Fruit fly (Drosophila melanogaster) whole organism, embryonic: ENCODE results near the gene CG13962.

Experiments used
- Asciz ChIP-seq: fragments of 200-800 bp; sonication (Bioruptor generic); optimal IDR thresholded peaks from 2 replicates; lab custom pipeline; 2017; ENCODE audit warnings: missing biosample characterization, mild to moderate bottlenecking, missing genetic modification characterization, missing genetic modification reagents
- C15 ChIP-seq: fragments of 200-800 bp; sonication (Bioruptor generic); IDR thresholded peaks from 3 replicates; pipeline ENCODE4 v1.3.6; 2022; ENCODE audit warnings: missing biosample characterization, missing genetic modification characterization
- CG11247 ChIP-seq: fragments of 200-800 bp; sonication (Bioruptor generic); IDR thresholded peaks from 2 replicates; pipeline ENCODE4 v1.3.6; 2022; ENCODE audit warnings: missing biosample characterization, missing genetic modification characterization
- CG11560 ChIP-seq: fragments of 200-800 bp; sonication (Bioruptor generic); IDR thresholded peaks from 3 replicates; pipeline ENCODE4 v1.3.6; 2022; ENCODE audit warnings: missing biosample characterization, missing genetic modification characterization
- CG12299 ChIP-seq: fragments of 200-800 bp; sonication (Bioruptor generic); optimal IDR thresholded peaks from 2 replicates; lab custom pipeline; 2018; ENCODE audit warnings: missing biosample characterization, mild to moderate bottlenecking, missing genetic modification characterization
- CG13287 ChIP-seq: fragments of 200-800 bp; sonication (Bioruptor generic); IDR thresholded peaks from 2 replicates; pipeline ENCODE4 v1.3.6; 2022; ENCODE audit warnings: missing biosample characterization, missing genetic modification characterization; ENCODE audit not compliant: partially characterized antibody
- CG13424 ChIP-seq: fragments of 200-800 bp; sonication (Bioruptor generic); optimal IDR thresholded peaks from 2 replicates; lab custom pipeline; 2019; ENCODE audit warnings: missing biosample characterization, mild to moderate bottlenecking, missing genetic modification characterization, moderate library complexity
- CG14965 ChIP-seq: fragments of 200-800 bp; sonication (Bioruptor generic); optimal IDR thresholded peaks from 2 replicates; lab custom pipeline; 2016; ENCODE audit warnings: missing biosample characterization, missing genetic modification characterization, borderline replicate concordance
- CG15696 ChIP-seq: fragments of 200-800 bp; sonication (Bioruptor generic); optimal IDR thresholded peaks from 2 replicates; lab custom pipeline; 2019; ENCODE audit warnings: missing biosample characterization, mild to moderate bottlenecking, missing genetic modification characterization, moderate library complexity
- CG17802 ChIP-seq: fragments of 200-800 bp; sonication (Bioruptor generic); optimal IDR thresholded peaks from 2 replicates; lab custom pipeline; 2018; ENCODE audit warnings: missing biosample characterization, mild to moderate bottlenecking, missing genetic modification characterization, moderate library complexity
- CG32772 ChIP-seq: fragments of 200-800 bp; sonication (Bioruptor generic); IDR thresholded peaks from 2 replicates; pipeline ENCODE4 v1.3.6; 2022; ENCODE audit warnings: missing biosample characterization, missing genetic modification characterization
- CG34224 ChIP-seq: fragments of 200-800 bp; sonication (Bioruptor generic); IDR thresholded peaks from 3 replicates; pipeline ENCODE4 v1.3.6; 2022; ENCODE audit warnings: missing biosample characterization, missing genetic modification characterization; ENCODE audit not compliant: partially characterized antibody
- CG4282 ChIP-seq: fragments of 200-800 bp; sonication (Bioruptor generic); optimal IDR thresholded peaks from 2 replicates; lab custom pipeline; 2016; ENCODE audit warnings: missing biosample characterization, missing genetic modification characterization
- CG6254 ChIP-seq: fragments of 200-800 bp; sonication (Bioruptor generic); optimal IDR thresholded peaks from 3 replicates; lab custom pipeline; 2017; ENCODE audit warnings: mild to moderate bottlenecking, missing biosample characterization, missing genetic modification reagents, missing genetic modification characterization
- CG7786 ChIP-seq: fragments of 200-800 bp; sonication (Bioruptor generic); optimal IDR thresholded peaks from 2 replicates; lab custom pipeline; 2016; ENCODE audit warnings: missing biosample characterization, missing genetic modification characterization
- CG8765 ChIP-seq: fragments of 200-800 bp; sonication (Bioruptor generic); IDR thresholded peaks from 2 replicates; pipeline ENCODE4 v1.3.6; 2022; ENCODE audit warnings: missing biosample characterization, missing genetic modification characterization
- CG9817 ChIP-seq: fragments of 200-800 bp; sonication (Bioruptor generic); optimal IDR thresholded peaks from 2 replicates; lab custom pipeline; 2018; ENCODE audit warnings: missing biosample characterization, mild to moderate bottlenecking, missing genetic modification characterization, moderate library complexity
- CoRest ChIP-seq: fragments of 200-800 bp; sonication (Bioruptor generic); optimal IDR thresholded peaks from 3 replicates; lab custom pipeline; 2018; ENCODE audit warnings: missing biosample characterization, mild to moderate bottlenecking, missing genetic modification characterization, moderate library complexity
- Drgx ChIP-seq: fragments of 200-800 bp; sonication (Bioruptor generic); IDR thresholded peaks from 2 replicates; pipeline ENCODE4 v1.3.6; 2022; ENCODE audit warnings: missing biosample characterization, missing genetic modification characterization
- GATAe ChIP-seq: fragments of 200-800 bp; sonication (Bioruptor generic); conservative IDR thresholded peaks from 2 replicates; pipeline ENCODE4 v1.3.6; 2022; ENCODE audit warnings: missing biosample characterization, missing genetic modification characterization
- HLH4C ChIP-seq: fragments of 200-800 bp; sonication (Bioruptor generic); IDR thresholded peaks from 3 replicates; pipeline ENCODE4 v1.3.6; 2022; ENCODE audit warnings: missing biosample characterization, missing genetic modification characterization; ENCODE audit not compliant: partially characterized antibody
- Hmr ChIP-seq: fragments of 200-800 bp; sonication (Bioruptor generic); optimal IDR thresholded peaks from 3 replicates; lab custom pipeline; 2017; ENCODE audit warnings: mild to moderate bottlenecking, missing biosample characterization, missing genetic modification reagents, missing genetic modification characterization
- MBD-R2 ChIP-seq: fragments of 200-800 bp; sonication (Bioruptor generic); IDR thresholded peaks from 2 replicates; pipeline ENCODE4 v1.3.6; 2022; ENCODE audit warnings: missing biosample characterization, missing genetic modification characterization
- NFAT ChIP-seq: fragments of 200-800 bp; sonication (Bioruptor generic); IDR thresholded peaks from 2 replicates; pipeline ENCODE4 v1.3.6; 2022; ENCODE audit warnings: missing biosample characterization, missing genetic modification characterization
- Rx ChIP-seq: fragments of 200-800 bp; sonication (Bioruptor generic); IDR thresholded peaks from 2 replicates; pipeline ENCODE4 v1.3.6; 2022; ENCODE audit warnings: missing biosample characterization, missing genetic modification characterization
- Scr ChIP-seq: fragments of 200-800 bp; sonication (Bioruptor generic); IDR thresholded peaks from 2 replicates; pipeline ENCODE4 v1.3.6; 2022; ENCODE audit warnings: missing biosample characterization, missing genetic modification characterization; ENCODE audit not compliant: partially characterized antibody
- Sry-δ ChIP-seq: fragments of 200-800 bp; sonication (Bioruptor generic); optimal IDR thresholded peaks from 2 replicates; lab custom pipeline; 2016; ENCODE audit warnings: missing biosample characterization, missing genetic modification characterization
- br ChIP-seq: fragments of >200 bp; optimal IDR thresholded peaks from 2 replicates; lab custom pipeline; 2017
- cwo ChIP-seq: fragments of 200-800 bp; sonication (Bioruptor generic); optimal IDR thresholded peaks from 3 replicates; lab custom pipeline; 2017; ENCODE audit warnings: missing biosample characterization, missing genetic modification characterization, mild to moderate bottlenecking, moderate library complexity, missing genetic modification reagents
- dysf ChIP-seq: fragments of 200-800 bp; sonication (Bioruptor generic); IDR thresholded peaks from 3 replicates; pipeline ENCODE4 v1.3.6; 2022; ENCODE audit warnings: missing biosample characterization, missing genetic modification characterization
- emc ChIP-seq: fragments of 200-800 bp; sonication (Bioruptor generic); optimal IDR thresholded peaks from 2 replicates; lab custom pipeline; 2016; ENCODE audit warnings: missing biosample characterization, missing genetic modification characterization
- eyg ChIP-seq: fragments of 200-800 bp; sonication (Bioruptor generic); optimal IDR thresholded peaks from 3 replicates; lab custom pipeline; 2016; ENCODE audit warnings: missing biosample characterization, missing genetic modification characterization
- gfzf ChIP-seq: fragments of 200-800 bp; sonication (Bioruptor generic); optimal IDR thresholded peaks from 2 replicates; lab custom pipeline; 2016; ENCODE audit warnings: missing biosample characterization, mild to moderate bottlenecking, missing genetic modification characterization, moderate library complexity
- her ChIP-seq: fragments of 200-800 bp; sonication (Bioruptor generic); optimal IDR thresholded peaks from 2 replicates; lab custom pipeline; 2016; ENCODE audit warnings: missing biosample characterization, missing genetic modification characterization
- ind ChIP-seq: fragments of 200-800 bp; sonication (Bioruptor generic); optimal IDR thresholded peaks from 3 replicates; lab custom pipeline; 2016; ENCODE audit warnings: missing biosample characterization, missing genetic modification characterization
- insv ChIP-seq, 2 experiments: fragments of 200-800 bp; sonication (Bioruptor generic); optimal IDR thresholded peaks; 3 replicates each; lab custom pipeline; 2016 to 2018; ENCODE audit warnings: missing biosample characterization in 2 of 2, missing genetic modification characterization in 2 of 2
- inv ChIP-seq: fragments of 200-800 bp; sonication (Bioruptor generic); IDR thresholded peaks from 2 replicates; pipeline ENCODE4 v1.3.6; 2022; ENCODE audit warnings: missing biosample characterization, missing genetic modification characterization; ENCODE audit not compliant: partially characterized antibody
- jumu ChIP-seq: fragments of 200-800 bp; sonication (Bioruptor generic); optimal IDR thresholded peaks from 3 replicates; lab custom pipeline; 2016; ENCODE audit warnings: missing biosample characterization, missing genetic modification characterization
- ken ChIP-seq: fragments of 200-800 bp; sonication (Bioruptor generic); IDR thresholded peaks from 3 replicates; pipeline ENCODE4 v1.3.6; 2022; ENCODE audit warnings: missing biosample characterization, missing genetic modification characterization
- knrl ChIP-seq: fragments of 200-800 bp; sonication (Bioruptor generic); IDR thresholded peaks from 3 replicates; pipeline ENCODE4 v1.3.6; 2022; ENCODE audit warnings: missing biosample characterization, missing genetic modification characterization; ENCODE audit not compliant: partially characterized antibody
- odd ChIP-seq: fragments of 200-800 bp; sonication (Bioruptor generic); optimal IDR thresholded peaks from 2 replicates; lab custom pipeline; 2017; ENCODE audit warnings: missing biosample characterization, mild to moderate bottlenecking, missing genetic modification characterization
- row ChIP-seq: fragments of 200-800 bp; sonication (Bioruptor generic); IDR thresholded peaks from 3 replicates; pipeline ENCODE4 v1.3.6; 2022; ENCODE audit warnings: missing biosample characterization, missing genetic modification characterization
- sim ChIP-seq: fragments of 200-800 bp; sonication (Bioruptor generic); IDR thresholded peaks from 2 replicates; pipeline ENCODE4 v1.3.6; 2022; ENCODE audit warnings: missing biosample characterization, missing genetic modification characterization
- tin ChIP-seq: fragments of 200-800 bp; sonication (Bioruptor generic); optimal IDR thresholded peaks from 3 replicates; lab custom pipeline; 2016; ENCODE audit warnings: missing biosample characterization, missing genetic modification characterization
- tna ChIP-seq: fragments of 200-800 bp; sonication (Bioruptor generic); IDR thresholded peaks from 2 replicates; pipeline ENCODE4 v1.3.6; 2022; ENCODE audit warnings: missing biosample characterization, missing genetic modification characterization; ENCODE audit not compliant: partially characterized antibody
- trh ChIP-seq: fragments of 200-800 bp; sonication (Bioruptor generic); optimal IDR thresholded peaks from 2 replicates; lab custom pipeline; 2016; ENCODE audit warnings: missing biosample characterization, missing genetic modification characterization
- twi ChIP-seq: fragments of 200-800 bp; optimal IDR thresholded peaks from 2 replicates; lab custom pipeline; 2019; ENCODE audit warnings: missing biosample characterization, mild to moderate bottlenecking, missing genetic modification characterization, moderate library complexity
- vnd ChIP-seq: fragments of 200-800 bp; sonication (Bioruptor generic); IDR thresholded peaks from 3 replicates; pipeline ENCODE4 v1.3.6; 2022; ENCODE audit warnings: missing biosample characterization, missing genetic modification characterization; ENCODE audit not compliant: partially characterized antibody
- zfh2 ChIP-seq: fragments of 200-800 bp; sonication (Bioruptor generic); optimal IDR thresholded peaks from 2 replicates; lab custom pipeline; 2016; ENCODE audit warnings: missing biosample characterization, missing genetic modification characterization

The CG13962 gene

dm6 chr2L:19795320-19796110 is 18.8 kb downstream of the CG13962 start (continued):
- peak; percentile 80 for TF ChIP-seq CG34224
- no peak for TF ChIP-seq cwo
- peak; percentile 36 for TF ChIP-seq CG9817 (tag; lab: Kevin White, UChicago)
- peak; percentile 50 for TF ChIP-seq Hmr (GFP tag; lab: Kevin White, UChicago)
- no peak for TF ChIP-seq twi (tag; lab: Kevin White, UChicago)
- peak; percentile 10; the same call in 1 of the 2 replicates for TF ChIP-seq CG32772 (GFP tag; lab: Robert Waterston, UW)
- no peak for TF ChIP-seq trh (GFP tag; lab: Kevin White, UChicago)
- peak; percentile 87 for TF ChIP-seq Scr (GFP tag; lab: Robert Waterston, UW)
- no peak for TF ChIP-seq CG17802 (tag; lab: Kevin White, UChicago)
- TF ChIP-seq NFAT (GFP tag; lab: Robert Waterston, UW) = peak; percentile 66
- TF ChIP-seq odd (GFP tag; lab: Kevin White, UChicago) = no peak
- TF ChIP-seq inv = peak; percentile 77
- TF ChIP-seq gfzf (GFP tag; lab: Kevin White, UChicago) = peak; percentile 89
- no peak for TF ChIP-seq Drgx (GFP tag; lab: Robert Waterston, UW)
- TF ChIP-seq CG11560 = no peak
- peak; percentile 62 for TF ChIP-seq zfh2 (GFP tag; lab: Kevin White, UChicago)
- TF ChIP-seq ken = peak; percentile 12; the same call in 1 of the 3 replicates
- TF ChIP-seq sim (GFP tag; lab: Robert Waterston, UW) = no peak
- peak; percentile 87 for TF ChIP-seq CG13287 (GFP tag; lab: Robert Waterston, UW)
- peak; percentile 88 for TF ChIP-seq row (GFP tag; lab: Robert Waterston, UW)
- TF ChIP-seq br (lab: Kevin White, UChicago) = no peak
- TF ChIP-seq eyg (GFP tag; lab: Kevin White, UChicago) = no peak
- no peak for TF ChIP-seq CG14965
- TF ChIP-seq CG13424 (tag; lab: Kevin White, UChicago) = peak; percentile 44
- no peak for TF ChIP-seq CG8765
- TF ChIP-seq MBD-R2 (GFP tag; lab: Robert Waterston, UW) = peak; percentile 92
- no peak for TF ChIP-seq Rx
- TF ChIP-seq her (GFP tag; lab: Kevin White, UChicago) = peak; percentile 23
- TF ChIP-seq CG12299 = no peak
- TF ChIP-seq C15 (GFP tag; lab: Robert Waterston, UW) = no peak
- TF ChIP-seq CoRest = peak; percentile 53
- peak; percentile 83 for TF ChIP-seq knrl (GFP tag; lab: Robert Waterston, UW)
- peak; percentile 29 for TF ChIP-seq CG15696
- TF ChIP-seq HLH4C (GFP tag; lab: Robert Waterston, UW) = peak; percentile 71
- peak; percentile 28 for TF ChIP-seq jumu (GFP tag; lab: Kevin White, UChicago)
- peak; percentile 42 for TF ChIP-seq ind (GFP tag; lab: Kevin White, UChicago)
- no peak; the same call in 1 of the 2 replicates for TF ChIP-seq CG11247 (GFP tag; lab: Robert Waterston, UW)
- TF ChIP-seq CG4282 (GFP tag; lab: Kevin White, UChicago) = peak; percentile 52
- no peak for TF ChIP-seq emc (GFP tag; lab: Kevin White, UChicago)
- peak; percentile 46 for TF ChIP-seq CG7786 (GFP tag; lab: Kevin White, UChicago)
- TF ChIP-seq tna (GFP tag; lab: Robert Waterston, UW) = 0 out of 2 replicates have a peak, but pooled peaks have one; percentile 36
- TF ChIP-seq insv (GFP tag; optimal IDR thresholded peaks at IDR 0.05; lab: Kevin White, UChicago) = peak in 1 of 2 experiments; percentile 36
- TF ChIP-seq Sry-δ (GFP tag; lab: Kevin White, UChicago) = peak; percentile 95
- TF ChIP-seq GATAe = no peak
- TF ChIP-seq tin (GFP tag; lab: Kevin White, UChicago) = peak; percentile 56
- peak; percentile 39; the same call in 1 of the 3 replicates for TF ChIP-seq dysf
- peak; percentile 75 for TF ChIP-seq vnd
- TF ChIP-seq CG6254 (GFP tag; lab: Kevin White, UChicago) = no peak
- no peak for TF ChIP-seq Asciz (GFP tag; lab: Kevin White, UChicago)
